Fruit fly (Drosophila melanogaster): ENCODE measurements around the gene CG5510.

dm6 chr3R:24205234-24205894 lies 36.0 kb upstream of the CG5510 start:
- TF ChIP-seq psq (optimal IDR thresholded peaks at IDR 0.05), result no peak
- no peak for TF ChIP-seq ttk (optimal IDR thresholded peaks at IDR 0.05)
- TF ChIP-seq insv (optimal IDR thresholded peaks at IDR 0.05), result no peak
- TF ChIP-seq Myc (optimal IDR thresholded peaks at IDR 0.05), result no peak
